Fruit fly (Drosophila melanogaster): ENCODE results near the gene CRMP.

DNA sequence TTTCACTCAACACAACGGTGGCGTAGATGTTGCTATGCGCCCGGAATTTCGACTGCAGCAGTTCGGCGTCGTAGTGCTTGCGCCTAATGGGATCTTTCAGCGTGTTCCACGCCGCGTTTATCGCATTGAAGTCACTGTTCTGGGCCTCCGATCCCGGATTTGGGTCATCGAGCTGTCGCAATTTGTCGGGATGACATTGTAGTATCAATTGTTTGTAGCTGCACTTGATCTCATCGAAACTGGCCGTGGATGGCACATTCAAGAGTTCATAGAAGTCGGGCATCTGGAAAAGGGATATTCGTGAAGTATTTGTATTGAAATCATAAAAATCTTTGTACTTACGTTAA lies 51.5 kb downstream of the CRMP start:
- TF ChIP-seq Blimp-1 (GFP tag; optimal IDR thresholded peaks at IDR 0.05) (no peak), CG9817 (tag; optimal IDR thresholded peaks at IDR 0.05) (no peak), NC2α (GFP tag; optimal IDR thresholded peaks at IDR 0.05) (no peak), sug (tag; optimal IDR thresholded peaks at IDR 0.05) (no peak), Lpt (GFP tag; optimal IDR thresholded peaks at IDR 0.05) (no peak), CG16813 (GFP tag; IDR thresholded peaks at IDR 0.05; ENCODE audit: partially characterized antibody) (no peak), Dref (GFP tag; IDR thresholded peaks at IDR 0.05) (no peak)
